Fruit fly (Drosophila melanogaster): Measurements from ENCODE around the gene CG43679.

DNA sequence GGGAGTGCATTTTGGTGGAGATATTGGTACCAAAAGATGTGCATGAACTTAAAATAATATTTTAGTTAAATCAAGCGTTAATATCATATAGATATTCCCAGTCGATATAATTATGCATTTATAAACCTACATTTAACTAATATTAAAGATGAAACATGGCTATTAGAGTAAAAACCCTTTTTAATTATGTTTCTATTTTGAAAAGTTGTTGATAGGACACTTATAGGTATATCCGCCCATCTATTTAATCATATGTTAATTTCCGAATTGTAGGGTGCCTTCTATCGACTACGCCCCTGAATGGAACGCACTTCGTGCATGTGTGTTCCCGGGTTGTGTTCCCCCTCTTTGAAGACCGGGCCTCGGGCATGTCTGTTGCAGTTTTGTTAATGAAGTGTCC, 45.5 kb downstream of the CG43679 start:
- TF ChIP-seq Dll (optimal IDR thresholded peaks at IDR 0.05) (no peak), pan (optimal IDR thresholded peaks at IDR 0.05) (no peak), psq (optimal IDR thresholded peaks at IDR 0.05) (no peak)
